Fruit fly (Drosophila melanogaster) whole organism, adult: ENCODE results near the gene ND-24.

Experiments
- CG11617 ChIP-seq: fragments of 200-800 bp; sonication (Bioruptor generic); optimal IDR thresholded peaks from 2 replicates; lab custom pipeline; 2017; ENCODE audit warnings: mild to moderate bottlenecking, missing biosample characterization, missing genetic modification reagents, missing genetic modification characterization
- CG12768 ChIP-seq: fragments of 200-800 bp; sonication (Bioruptor generic); optimal IDR thresholded peaks from 2 replicates; lab custom pipeline; 2017; ENCODE audit warnings: missing biosample characterization, missing genetic modification characterization, mild to moderate bottlenecking, moderate library complexity, missing genetic modification reagents
- CG1620 ChIP-seq: fragments of 200-800 bp; sonication (Bioruptor generic); optimal IDR thresholded peaks from 2 replicates; lab custom pipeline; 2016; ENCODE audit warnings: missing biosample characterization, missing genetic modification characterization
- CG5204 ChIP-seq: fragments of 200-800 bp; sonication (Bioruptor generic); optimal IDR thresholded peaks from 2 replicates; lab custom pipeline; 2016; ENCODE audit warnings: missing biosample characterization, missing genetic modification characterization
- CG7045 ChIP-seq: fragments of 200-800 bp; sonication (Bioruptor generic); optimal IDR thresholded peaks from 2 replicates; lab custom pipeline; 2017; ENCODE audit warnings: missing biosample characterization, mild to moderate bottlenecking, missing genetic modification characterization
- CG7101 ChIP-seq: fragments of 200-800 bp; sonication (Bioruptor generic); optimal IDR thresholded peaks from 2 replicates; lab custom pipeline; 2018; ENCODE audit warnings: missing biosample characterization, mild to moderate bottlenecking, missing genetic modification characterization, moderate library complexity
- Mnt ChIP-seq: fragments of 200-800 bp; sonication (Bioruptor generic); optimal IDR thresholded peaks from 2 replicates; lab custom pipeline; 2016; ENCODE audit warnings: missing biosample characterization, mild to moderate bottlenecking, missing genetic modification characterization
- bab1 ChIP-seq: fragments of 200-800 bp; sonication (Bioruptor generic); optimal IDR thresholded peaks from 3 replicates; lab custom pipeline; 2019; ENCODE audit warnings: missing biosample characterization, mild to moderate bottlenecking, missing genetic modification characterization, moderate library complexity
- cic ChIP-seq: fragments of 200-800 bp; sonication (Bioruptor generic); optimal IDR thresholded peaks from 2 replicates; lab custom pipeline; 2017; ENCODE audit warnings: missing biosample characterization, mild to moderate bottlenecking, missing genetic modification characterization, moderate library complexity
- ovo ChIP-seq: fragments of 200-800 bp; sonication (Bioruptor generic); optimal IDR thresholded peaks from 2 replicates; lab custom pipeline; 2016; ENCODE audit warnings: missing biosample characterization, missing genetic modification characterization
- tj ChIP-seq: fragments of 200-800 bp; sonication (Bioruptor generic); optimal IDR thresholded peaks from 3 replicates; lab custom pipeline; 2017; ENCODE audit warnings: missing biosample characterization, mild to moderate bottlenecking, missing genetic modification characterization, moderate library complexity

DNA sequence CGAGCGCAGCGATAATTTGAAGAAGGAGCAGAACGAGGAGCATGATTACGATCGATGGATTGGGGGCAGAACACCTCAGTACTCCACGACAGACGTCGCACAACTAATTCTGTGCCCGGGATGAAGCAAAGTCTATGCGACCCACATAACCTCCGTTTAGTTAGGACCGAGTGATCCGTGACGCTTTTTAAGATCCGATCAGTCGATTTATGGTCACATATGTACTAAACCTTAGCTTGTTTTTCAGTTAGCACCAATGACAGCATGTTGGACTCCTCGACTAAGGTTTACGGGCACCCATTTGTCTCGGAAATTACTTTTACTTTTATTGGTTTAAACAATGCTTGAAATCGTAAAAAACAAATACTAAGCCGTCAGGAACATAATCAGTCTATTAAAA, 39.9 kb downstream of the ND-24 start, which contains the start of gene CG12990:
- no peak for TF ChIP-seq bab1 (GFP tag; lab: Kevin White, UChicago)
- no peak for TF ChIP-seq CG1620 (GFP tag; lab: Kevin White, UChicago)
- TF ChIP-seq CG11617, result no peak
- no peak for TF ChIP-seq CG7101 (tag; lab: Kevin White, UChicago)
- no peak for TF ChIP-seq CG5204 (GFP tag; lab: Kevin White, UChicago)
- TF ChIP-seq tj (GFP tag; lab: Kevin White, UChicago), result no peak
- no peak for TF ChIP-seq CG7045 (GFP tag; lab: Kevin White, UChicago)
- no peak for TF ChIP-seq CG12768
- TF ChIP-seq ovo, result no peak
- TF ChIP-seq Mnt (GFP tag; lab: Kevin White, UChicago), result no peak
- no peak for TF ChIP-seq cic (GFP tag; lab: Kevin White, UChicago)
